Fruit fly (Drosophila melanogaster) whole organism, embryonic: Measurements from ENCODE around the gene CG9775.
A peak's percentile ranks its signal among the peaks of the same experiment; 100 is the strongest.

Source experiments
- Atf6 ChIP-seq: fragments of 200-800 bp; sonication (Bioruptor generic); IDR thresholded peaks from 2 replicates; pipeline ENCODE4 v1.3.6; 2022; ENCODE audit warnings: missing biosample characterization, missing genetic modification characterization
- Bgb ChIP-seq: fragments of 200-800 bp; sonication (Bioruptor generic); IDR thresholded peaks from 2 replicates; pipeline ENCODE4 v1.3.6; 2022; ENCODE audit warnings: missing biosample characterization, missing genetic modification characterization; ENCODE audit not compliant: partially characterized antibody
- CG10366 ChIP-seq: fragments of 200-800 bp; sonication (Bioruptor generic); IDR thresholded peaks from 2 replicates; pipeline ENCODE4 v1.3.6; 2022; ENCODE audit warnings: missing biosample characterization, missing genetic modification characterization
- CG11398 ChIP-seq: fragments of 200-800 bp; sonication (Bioruptor generic); optimal IDR thresholded peaks from 2 replicates; lab custom pipeline; 2016; ENCODE audit warnings: missing biosample characterization, missing genetic modification characterization
- CG11504 ChIP-seq: fragments of 200-800 bp; sonication (Bioruptor generic); optimal IDR thresholded peaks from 3 replicates; lab custom pipeline; 2019; ENCODE audit warnings: missing biosample characterization, mild to moderate bottlenecking, missing genetic modification characterization, moderate library complexity
- CG12236 ChIP-seq: fragments of 200-800 bp; sonication (Bioruptor generic); optimal IDR thresholded peaks from 2 replicates; lab custom pipeline; 2016; ENCODE audit warnings: missing biosample characterization, missing genetic modification characterization
- CG13424 ChIP-seq: fragments of 200-800 bp; sonication (Bioruptor generic); optimal IDR thresholded peaks from 2 replicates; lab custom pipeline; 2019; ENCODE audit warnings: missing biosample characterization, mild to moderate bottlenecking, missing genetic modification characterization, moderate library complexity
- CG14667 ChIP-seq: fragments of 200-800 bp; sonication (Bioruptor generic); IDR thresholded peaks from 2 replicates; pipeline ENCODE4 v1.3.6; 2022; ENCODE audit warnings: missing biosample characterization, missing genetic modification characterization
- CG14860 ChIP-seq: fragments of 200-800 bp; sonication (Bioruptor generic); IDR thresholded peaks from 3 replicates; pipeline ENCODE4 v1.3.6; 2022; ENCODE audit warnings: missing biosample characterization, missing genetic modification characterization; ENCODE audit not compliant: partially characterized antibody
- CG1529 ChIP-seq: fragments of 200-800 bp; sonication (Bioruptor generic); optimal IDR thresholded peaks from 3 replicates; lab custom pipeline; 2018; ENCODE audit warnings: missing biosample characterization, missing genetic modification characterization
- CG16813 ChIP-seq: fragments of 200-800 bp; sonication (Bioruptor generic); IDR thresholded peaks from 3 replicates; pipeline ENCODE4 v1.3.6; 2022; ENCODE audit warnings: missing biosample characterization, missing genetic modification characterization; ENCODE audit not compliant: partially characterized antibody
- CG17359 ChIP-seq: fragments of 200-800 bp; sonication (Bioruptor generic); optimal IDR thresholded peaks from 3 replicates; lab custom pipeline; 2018; ENCODE audit warnings: missing biosample characterization, mild to moderate bottlenecking, missing genetic modification characterization, moderate library complexity
- CG17385 ChIP-seq: fragments of 200-800 bp; sonication (Bioruptor generic); optimal IDR thresholded peaks from 3 replicates; lab custom pipeline; 2018; ENCODE audit warnings: missing biosample characterization, mild to moderate bottlenecking, missing genetic modification characterization
- CG17568 ChIP-seq: fragments of 200-800 bp; sonication (Bioruptor generic); optimal IDR thresholded peaks from 2 replicates; lab custom pipeline; 2018; ENCODE audit warnings: missing biosample characterization, mild to moderate bottlenecking, missing genetic modification characterization, moderate library complexity
- CG18262 ChIP-seq: fragments of 200-800 bp; optimal IDR thresholded peaks from 3 replicates; lab custom pipeline; 2019; ENCODE audit warnings: missing biosample characterization, mild to moderate bottlenecking, missing genetic modification characterization, moderate library complexity
- CG18476 ChIP-seq: fragments of 200-800 bp; sonication (Bioruptor generic); optimal IDR thresholded peaks from 2 replicates; lab custom pipeline; 2016; ENCODE audit warnings: missing biosample characterization, mild to moderate bottlenecking, missing genetic modification characterization
- CG18619 ChIP-seq: fragments of 200-800 bp; sonication (Bioruptor generic); optimal IDR thresholded peaks from 3 replicates; lab custom pipeline; 2017; ENCODE audit warnings: missing biosample characterization, mild to moderate bottlenecking, missing genetic modification characterization
- CG31365 ChIP-seq: fragments of 200-800 bp; sonication (Bioruptor generic); optimal IDR thresholded peaks from 2 replicates; lab custom pipeline; 2018; ENCODE audit warnings: missing biosample characterization, mild to moderate bottlenecking, missing genetic modification characterization
- CG3838 ChIP-seq: fragments of 200-800 bp; sonication (Bioruptor generic); optimal IDR thresholded peaks from 3 replicates; lab custom pipeline; 2016; ENCODE audit warnings: missing biosample characterization, missing genetic modification characterization
- CG42726 ChIP-seq: fragments of 200-800 bp; sonication (Bioruptor generic); IDR thresholded peaks from 2 replicates; pipeline ENCODE4 v1.3.6; 2022; ENCODE audit warnings: missing biosample characterization, missing genetic modification characterization; ENCODE audit not compliant: partially characterized antibody
- CG5180 ChIP-seq: fragments of 200-800 bp; sonication (Bioruptor generic); optimal IDR thresholded peaks from 3 replicates; lab custom pipeline; 2017; ENCODE audit warnings: missing biosample characterization, missing genetic modification characterization, mild to moderate bottlenecking, moderate library complexity, missing genetic modification reagents
- CG6175 ChIP-seq: fragments of 200-800 bp; sonication (Bioruptor generic); IDR thresholded peaks from 3 replicates; pipeline ENCODE4 v1.3.6; 2022; ENCODE audit warnings: missing biosample characterization, missing genetic modification characterization
- CG6813 ChIP-seq: fragments of 200-800 bp; sonication (Bioruptor generic); optimal IDR thresholded peaks from 2 replicates; lab custom pipeline; 2017; ENCODE audit warnings: missing biosample characterization, missing genetic modification characterization, mild to moderate bottlenecking, moderate library complexity, missing genetic modification reagents
- CG7839 ChIP-seq: fragments of 200-800 bp; sonication (Bioruptor generic); optimal IDR thresholded peaks from 3 replicates; lab custom pipeline; 2018; ENCODE audit warnings: missing biosample characterization, mild to moderate bottlenecking, missing genetic modification characterization, moderate library complexity
- CG7963 ChIP-seq: fragments of 200-800 bp; sonication (Bioruptor generic); IDR thresholded peaks from 3 replicates; pipeline ENCODE4 v1.3.6; 2022; ENCODE audit warnings: missing biosample characterization, missing genetic modification characterization; ENCODE audit not compliant: partially characterized antibody
- CG8089 ChIP-seq: fragments of 200-800 bp; sonication (Bioruptor generic); optimal IDR thresholded peaks from 3 replicates; lab custom pipeline; 2016; ENCODE audit warnings: missing biosample characterization, missing genetic modification characterization
- CG9817 ChIP-seq: fragments of 200-800 bp; sonication (Bioruptor generic); optimal IDR thresholded peaks from 2 replicates; lab custom pipeline; 2018; ENCODE audit warnings: missing biosample characterization, mild to moderate bottlenecking, missing genetic modification characterization, moderate library complexity
- CkIIα-i1 ChIP-seq: fragments of 200-800 bp; sonication (Bioruptor generic); IDR thresholded peaks from 2 replicates; pipeline ENCODE4 v1.3.6; 2022; ENCODE audit warnings: missing biosample characterization, missing genetic modification characterization
- Dek ChIP-seq: fragments of 200-800 bp; sonication (Bioruptor generic); optimal IDR thresholded peaks from 3 replicates; lab custom pipeline; 2019; ENCODE audit warnings: missing biosample characterization, mild to moderate bottlenecking, missing genetic modification characterization, moderate library complexity
- HLH4C ChIP-seq: fragments of 200-800 bp; sonication (Bioruptor generic); IDR thresholded peaks from 3 replicates; pipeline ENCODE4 v1.3.6; 2022; ENCODE audit warnings: missing biosample characterization, missing genetic modification characterization; ENCODE audit not compliant: partially characterized antibody
- HLHmδ ChIP-seq: fragments of 200-800 bp; sonication (Bioruptor generic); optimal IDR thresholded peaks from 2 replicates; lab custom pipeline; 2018; ENCODE audit warnings: missing biosample characterization, mild to moderate bottlenecking, missing genetic modification characterization, moderate library complexity
- Med ChIP-seq: fragments of 200-800 bp; sonication (Bioruptor generic); peaks from one replicate; lab custom pipeline; 2016; ENCODE audit warnings: missing biosample characterization, missing genetic modification characterization, mild to moderate bottlenecking, inconsistent platforms, moderate library complexity
- Ravus ChIP-seq: fragments of 200-800 bp; sonication (Bioruptor generic); IDR thresholded peaks from 2 replicates; pipeline ENCODE4 v1.3.6; 2022; ENCODE audit warnings: missing biosample characterization, missing genetic modification characterization
- Rx ChIP-seq: fragments of 200-800 bp; sonication (Bioruptor generic); IDR thresholded peaks from 2 replicates; pipeline ENCODE4 v1.3.6; 2022; ENCODE audit warnings: missing biosample characterization, missing genetic modification characterization
- Scr ChIP-seq: fragments of 200-800 bp; sonication (Bioruptor generic); IDR thresholded peaks from 2 replicates; pipeline ENCODE4 v1.3.6; 2022; ENCODE audit warnings: missing biosample characterization, missing genetic modification characterization; ENCODE audit not compliant: partially characterized antibody
- ato ChIP-seq: fragments of 200-800 bp; sonication (Bioruptor generic); IDR thresholded peaks from 2 replicates; pipeline ENCODE4 v1.3.6; 2022; ENCODE audit warnings: missing biosample characterization, missing genetic modification characterization; ENCODE audit not compliant: partially characterized antibody
- da ChIP-seq: fragments of 200-800 bp; sonication (Bioruptor generic); optimal IDR thresholded peaks from 2 replicates; lab custom pipeline; 2016; ENCODE audit warnings: missing biosample characterization, missing genetic modification characterization
- dysf ChIP-seq: fragments of 200-800 bp; sonication (Bioruptor generic); IDR thresholded peaks from 3 replicates; pipeline ENCODE4 v1.3.6; 2022; ENCODE audit warnings: missing biosample characterization, missing genetic modification characterization
- fd64A ChIP-seq: fragments of 200-800 bp; sonication (Bioruptor generic); optimal IDR thresholded peaks from 3 replicates; lab custom pipeline; 2018; ENCODE audit warnings: missing biosample characterization, mild to moderate bottlenecking, missing genetic modification characterization
- fru ChIP-seq: fragments of >200 bp; optimal IDR thresholded peaks from 2 replicates; lab custom pipeline; 2017
- hb ChIP-seq: fragments of 200-800 bp; sonication (Bioruptor generic); IDR thresholded peaks from 3 replicates; pipeline ENCODE4 v1.3.6; 2022; ENCODE audit warnings: missing biosample characterization, missing genetic modification characterization; ENCODE audit not compliant: partially characterized antibody
- mld ChIP-seq: fragments of 200-800 bp; sonication (Bioruptor generic); IDR thresholded peaks from 3 replicates; pipeline ENCODE4 v1.3.6; 2022; ENCODE audit warnings: missing biosample characterization, missing genetic modification characterization; ENCODE audit not compliant: partially characterized antibody
- nerfin-1 ChIP-seq: fragments of 200-800 bp; sonication (Bioruptor generic); optimal IDR thresholded peaks from 3 replicates; lab custom pipeline; 2019; ENCODE audit warnings: missing biosample characterization, mild to moderate bottlenecking, missing genetic modification characterization, moderate library complexity
- nerfin-2 ChIP-seq: fragments of 200-800 bp; sonication (Bioruptor generic); IDR thresholded peaks from 2 replicates; pipeline ENCODE4 v1.3.6; 2022; ENCODE audit warnings: missing biosample characterization, missing genetic modification characterization; ENCODE audit not compliant: partially characterized antibody
- sens ChIP-seq: fragments of 200-800 bp; sonication (Bioruptor generic); peaks from one replicate; lab custom pipeline; 2016; ENCODE audit warnings: missing biosample characterization, missing genetic modification characterization
- sima ChIP-seq: fragments of 200-800 bp; sonication (Bioruptor generic); optimal IDR thresholded peaks from 2 replicates; lab custom pipeline; 2016; ENCODE audit warnings: missing biosample characterization, missing genetic modification characterization
- tin ChIP-seq: fragments of 200-800 bp; sonication (Bioruptor generic); optimal IDR thresholded peaks from 3 replicates; lab custom pipeline; 2016; ENCODE audit warnings: missing biosample characterization, missing genetic modification characterization
- tna ChIP-seq: fragments of 200-800 bp; sonication (Bioruptor generic); IDR thresholded peaks from 2 replicates; pipeline ENCODE4 v1.3.6; 2022; ENCODE audit warnings: missing biosample characterization, missing genetic modification characterization; ENCODE audit not compliant: partially characterized antibody
- yki ChIP-seq: fragments of >200 bp; optimal IDR thresholded peaks from 3 replicates; lab custom pipeline; 2018

Gene CG9775

DNA sequence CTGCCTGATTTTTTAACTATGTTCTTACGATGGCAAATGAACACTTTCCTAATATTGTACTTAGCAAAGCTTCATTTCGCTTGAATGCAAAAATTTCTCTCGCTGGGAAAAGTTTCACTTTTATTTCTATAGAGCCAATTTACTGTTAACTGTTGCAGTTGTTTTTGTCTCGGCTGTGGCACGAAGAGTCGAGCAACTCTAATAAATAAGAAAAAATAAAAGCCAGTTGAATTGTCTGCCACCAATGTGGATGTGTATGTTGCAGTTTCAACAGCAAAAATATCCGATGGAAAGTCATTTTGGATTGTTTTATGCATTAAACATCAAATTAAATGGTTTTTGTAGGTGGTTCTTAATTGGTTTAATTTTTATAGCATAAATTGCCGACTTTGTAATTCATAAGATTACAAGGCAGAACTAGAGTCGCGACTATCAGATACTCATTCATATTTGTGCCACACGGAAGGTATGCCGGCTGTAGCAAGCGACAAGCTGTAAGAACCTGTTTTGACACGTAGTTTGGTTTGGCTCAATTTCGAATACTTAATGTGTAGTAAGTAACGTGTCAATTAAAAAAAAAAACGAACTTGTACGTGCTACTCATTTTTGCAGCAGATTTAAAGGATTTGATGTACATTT, 24.5 kb upstream of the CG9775 start:
- TF ChIP-seq CG18619 (GFP tag; lab: Kevin White, UChicago) (no peak), CkIIα-i1 (GFP tag; lab: Robert Waterston, UW) (no peak), mld (peak; percentile 75), HLH4C (GFP tag; lab: Robert Waterston, UW) (peak; percentile 61; the same call in 2 of the 3 replicates), CG17359 (tag; lab: Kevin White, UChicago) (no peak), CG8089 (GFP tag; lab: Kevin White, UChicago) (no peak), yki (lab: Kevin White, UChicago) (no peak), CG3838 (GFP tag; lab: Kevin White, UChicago) (no peak), Rx (no peak), CG7839 (tag; lab: Kevin White, UChicago) (no peak), CG42726 (GFP tag; lab: Robert Waterston, UW) (no peak), CG16813 (GFP tag; lab: Robert Waterston, UW) (peak; percentile 47; the same call in 1 of the 3 replicates), CG10366 (GFP tag; lab: Robert Waterston, UW) (no peak), Bgb (GFP tag; lab: Robert Waterston, UW) (peak; percentile 54; the same call in 1 of the 2 replicates), Ravus (GFP tag; lab: Robert Waterston, UW) (no peak), HLHmδ (GFP tag; lab: Kevin White, UChicago) (no peak), CG5180 (no peak), Dek (no peak), CG14860 (peak; percentile 63), CG18262 (tag; lab: Kevin White, UChicago) (no peak), CG6175 (GFP tag; lab: Robert Waterston, UW) (no peak), CG11398 (GFP tag; lab: Kevin White, UChicago) (no peak), sima (GFP tag; lab: Kevin White, UChicago) (no peak), CG1529 (no peak), fd64A (GFP tag; lab: Kevin White, UChicago) (no peak), Med (GFP tag; lab: Kevin White, UChicago) (no peak), dysf (no peak), CG11504 (tag; lab: Kevin White, UChicago) (no peak), CG17385 (no peak), da (GFP tag; lab: Kevin White, UChicago) (no peak), CG12236 (no peak), CG6813 (no peak), CG9817 (tag; lab: Kevin White, UChicago) (no peak), fru (lab: Kevin White, UChicago) (no peak), CG14667 (GFP tag; lab: Robert Waterston, UW) (no peak), CG18476 (no peak), CG13424 (tag; lab: Kevin White, UChicago) (no peak), nerfin-1 (tag; lab: Kevin White, UChicago) (no peak), CG31365 (tag; lab: Kevin White, UChicago) (no peak), nerfin-2 (GFP tag; lab: Robert Waterston, UW) (peak; percentile 72), hb (GFP tag; lab: Robert Waterston, UW) (peak; percentile 64; the same call in 1 of the 3 replicates), Scr (peak; percentile 49), tin (GFP tag; lab: Kevin White, UChicago) (no peak), ato (GFP tag; lab: Robert Waterston, UW) (peak; percentile 78), CG7963 (0 out of 3 replicates have a peak, but pooled peaks have one; percentile 25), tna (GFP tag; lab: Robert Waterston, UW) (peak; percentile 84), sens (GFP tag; lab: Kevin White, UChicago) (peak; percentile 55), CG17568 (GFP tag; lab: Kevin White, UChicago) (no peak), Atf6 (no peak)
